Worm (Caenorhabditis elegans): ENCODE data around the gene C50E3.13.

C50E3.13 gene

DNA sequence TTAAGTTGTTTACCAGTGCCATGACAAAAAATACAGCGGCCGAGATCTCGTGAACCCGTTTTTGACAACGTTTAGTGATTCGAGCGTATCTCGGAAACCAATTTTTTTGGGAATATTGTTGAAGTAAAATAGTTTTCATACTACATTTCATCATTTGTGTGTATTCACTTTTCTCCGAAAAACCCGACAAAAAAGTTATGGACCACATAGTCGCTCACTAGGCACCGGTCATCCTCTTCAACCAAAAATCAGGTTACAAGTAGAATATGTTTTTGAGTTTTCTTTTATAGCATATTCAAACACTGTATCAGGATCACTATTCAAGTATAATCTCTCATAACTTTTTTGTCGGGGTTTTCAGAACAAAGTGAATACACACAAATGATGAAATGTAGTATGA, 17.7 kb upstream of the C50E3.13 start:
- TF ChIP-seq mec-3 (tag; optimal IDR thresholded peaks at IDR 0.05; ENCODE audit: borderline replicate concordance) (no peak), hlh-6 (tag; optimal IDR thresholded peaks at IDR 0.05) (no peak), unc-42 (tag; optimal IDR thresholded peaks at IDR 0.05) (no peak), sox-2 (GFP tag; IDR thresholded peaks at IDR 0.05) (no peak), nhr-11 (tag; optimal IDR thresholded peaks at IDR 0.05) (no peak), ahr-1 (tag; optimal IDR thresholded peaks at IDR 0.05) (no peak)

DNA sequence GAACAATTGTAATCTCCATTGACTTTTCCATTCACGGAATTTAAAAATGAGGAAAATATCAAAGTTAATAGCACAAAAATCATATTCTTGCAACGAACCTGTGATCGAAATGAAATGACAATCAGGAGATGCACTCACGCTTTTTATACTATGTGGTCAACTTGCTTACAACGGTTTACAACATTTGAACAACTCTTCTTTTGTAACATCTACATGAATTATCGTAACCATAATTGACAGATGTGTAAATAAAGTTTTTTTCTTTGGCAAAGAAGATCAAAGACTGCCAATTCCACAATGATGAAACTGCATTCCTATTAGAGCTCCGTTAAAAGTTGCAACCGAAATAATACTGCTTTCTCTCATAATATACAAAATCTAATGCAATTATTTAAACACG, 15.7 kb upstream of the C50E3.13 start, which contains the start of gene F07C4.10:
F07C4.10 (minus strand) TSS at position 101 of the 400 bp plus-strand sequence.
- TF ChIP-seq che-1 (tag; optimal IDR thresholded peaks at IDR 0.05) (no peak), ceh-18 (tag; optimal IDR thresholded peaks at IDR 0.05) (no peak), C08G9.2 (tag; optimal IDR thresholded peaks at IDR 0.05) (no peak), dve-1 (tag; optimal IDR thresholded peaks at IDR 0.05) (no peak), ceh-24 (tag; optimal IDR thresholded peaks at IDR 0.05) (no peak), pros-1 (tag; optimal IDR thresholded peaks at IDR 0.05) (no peak), unc-55 (GFP tag; optimal IDR thresholded peaks at IDR 0.05) (no peak), C38D4.7 (GFP tag; optimal IDR thresholded peaks at IDR 0.05) (no peak), ztf-16 (tag; optimal IDR thresholded peaks at IDR 0.05) (no peak), pax-1 (tag; optimal IDR thresholded peaks at IDR 0.05) (no peak)

DNA sequence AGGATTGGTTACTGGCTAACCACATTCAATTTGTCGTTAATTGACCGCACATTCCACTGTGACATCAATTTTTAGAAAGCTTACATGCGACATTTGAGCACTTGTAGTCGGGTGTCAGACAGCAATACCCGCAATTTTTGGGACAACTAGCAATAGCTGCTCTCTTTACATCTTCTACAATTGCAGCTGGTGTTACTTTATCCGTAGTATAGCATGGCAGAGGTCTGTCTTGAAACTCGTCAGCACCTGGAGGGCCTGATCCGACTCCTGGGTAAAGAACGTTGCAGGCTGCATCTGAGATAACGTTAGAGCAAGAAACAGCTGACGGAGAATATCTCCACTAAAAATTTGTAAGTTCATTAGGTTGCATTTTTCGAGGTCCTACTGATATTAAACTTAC, 15.3 kb upstream of the C50E3.13 start:
- TF ChIP-seq dmd-4 (tag; optimal IDR thresholded peaks at IDR 0.05; ENCODE audit: borderline replicate concordance) = no peak
- no peak for TF ChIP-seq syd-9 (tag; optimal IDR thresholded peaks at IDR 0.05)
- no peak for TF ChIP-seq ceh-9 (tag; optimal IDR thresholded peaks at IDR 0.05)
- TF ChIP-seq ceh-19 (GFP tag; optimal IDR thresholded peaks at IDR 0.05) = no peak
- TF ChIP-seq C08G9.2 (tag; optimal IDR thresholded peaks at IDR 0.05) = no peak
- no peak for TF ChIP-seq ceh-22 (tag; optimal IDR thresholded peaks at IDR 0.05)
- TF ChIP-seq sox-2 (GFP tag; IDR thresholded peaks at IDR 0.05) = no peak
- TF ChIP-seq fkh-10 (GFP tag; optimal IDR thresholded peaks at IDR 0.05) = no peak
- TF ChIP-seq fax-1 (tag; optimal IDR thresholded peaks at IDR 0.05) = no peak
- no peak for TF ChIP-seq ceh-30 (tag; optimal IDR thresholded peaks at IDR 0.05)
- TF ChIP-seq ahr-1 (tag; optimal IDR thresholded peaks at IDR 0.05) = no peak
- TF ChIP-seq Y22D7AL.16 (tag; optimal IDR thresholded peaks at IDR 0.05) = no peak
- TF ChIP-seq hlh-8 (tag; optimal IDR thresholded peaks at IDR 0.05) = no peak
- no peak for TF ChIP-seq zip-5 (tag; optimal IDR thresholded peaks at IDR 0.05)

DNA sequence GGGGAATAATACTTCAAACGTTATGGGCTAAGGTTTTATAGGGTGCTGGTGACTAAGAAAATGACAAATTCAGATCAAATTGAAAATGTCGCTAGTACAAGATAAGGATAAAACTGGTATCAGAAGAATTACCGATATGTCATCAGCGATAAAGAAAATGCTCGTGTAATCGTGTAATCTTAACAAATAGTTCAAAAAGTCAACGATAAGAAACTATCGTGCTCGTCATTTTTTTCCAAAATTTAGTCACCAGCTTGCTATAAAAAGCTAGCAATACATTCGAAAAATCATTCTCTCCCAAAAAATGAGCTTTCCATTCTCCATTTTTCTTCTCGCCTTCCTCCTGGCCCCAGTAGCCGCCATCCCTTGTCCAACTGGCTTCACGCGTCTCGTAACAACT, 13.7 kb upstream of the C50E3.13 start, which contains the start of gene clec-45:
clec-45 (plus strand) TSS at position 301 of the 400 bp plus-strand sequence.
- no peak for TF ChIP-seq ama-1 (optimal IDR thresholded peaks at IDR 0.05)
- TF ChIP-seq unc-55 (GFP tag; optimal IDR thresholded peaks at IDR 0.05) = no peak
- no peak for TF ChIP-seq npax-4 (tag; optimal IDR thresholded peaks at IDR 0.05)
- no peak for TF ChIP-seq fkh-6 (tag; optimal IDR thresholded peaks at IDR 0.05)
- no peak for TF ChIP-seq pros-1 (tag; optimal IDR thresholded peaks at IDR 0.05)
- TF ChIP-seq fkh-10 (GFP tag; optimal IDR thresholded peaks at IDR 0.05) = no peak
- no peak for TF ChIP-seq T23F11.4 (GFP tag; optimal IDR thresholded peaks at IDR 0.05)
- no peak for TF ChIP-seq tbx-2 (tag; optimal IDR thresholded peaks at IDR 0.05)
- no peak for TF ChIP-seq ceh-45 (GFP tag; IDR thresholded peaks at IDR 0.05)
- TF ChIP-seq unc-86 (tag; optimal IDR thresholded peaks at IDR 0.05) = no peak
- no peak for TF ChIP-seq sox-2 (GFP tag; IDR thresholded peaks at IDR 0.05)
- no peak for TF ChIP-seq ets-4 (tag; optimal IDR thresholded peaks at IDR 0.05)

DNA sequence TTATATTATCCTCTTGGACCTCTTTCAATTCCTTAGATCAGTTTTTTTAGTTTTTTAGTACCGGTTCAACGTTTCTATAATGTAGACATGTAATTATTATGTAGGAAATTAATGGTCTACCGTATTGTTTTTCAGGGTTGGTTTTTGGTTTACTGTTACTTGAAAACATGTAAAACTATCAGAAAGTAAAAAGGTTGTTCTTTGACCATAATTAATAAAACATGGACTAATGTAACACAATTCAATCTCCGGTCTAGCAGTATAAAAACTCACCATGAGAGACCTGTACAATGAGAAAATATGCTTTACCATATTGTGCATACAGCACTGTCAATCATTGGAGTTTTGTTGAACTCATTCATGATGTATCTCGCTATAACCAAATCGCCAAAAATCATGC, 11.4 kb upstream of the C50E3.13 start, which contains the start of gene srd-29:
srd-29 (plus strand) TSS at position 301 of the 400 bp plus-strand sequence.
- TF ChIP-seq fax-1 (tag; optimal IDR thresholded peaks at IDR 0.05) = no peak
- no peak for TF ChIP-seq pax-1 (tag; optimal IDR thresholded peaks at IDR 0.05)
- TF ChIP-seq unc-55 (GFP tag; optimal IDR thresholded peaks at IDR 0.05) = no peak
- TF ChIP-seq ceh-34 (tag; optimal IDR thresholded peaks at IDR 0.05) = no peak
- no peak for TF ChIP-seq nhr-232 (tag; optimal IDR thresholded peaks at IDR 0.05)
- no peak for TF ChIP-seq dve-1 (tag; optimal IDR thresholded peaks at IDR 0.05)
- no peak for TF ChIP-seq T23F11.4 (GFP tag; optimal IDR thresholded peaks at IDR 0.05)
- no peak for TF ChIP-seq hlh-13 (GFP tag; optimal IDR thresholded peaks at IDR 0.05)
- TF ChIP-seq tbx-2 (tag; optimal IDR thresholded peaks at IDR 0.05) = no peak
- TF ChIP-seq ets-4 (tag; optimal IDR thresholded peaks at IDR 0.05) = no peak
- no peak for TF ChIP-seq pat-9 (tag; optimal IDR thresholded peaks at IDR 0.05)
- TF ChIP-seq hlh-30 (tag; optimal IDR thresholded peaks at IDR 0.05; ENCODE audit: insufficient read depth) = no peak
- no peak for TF ChIP-seq fkh-10 (GFP tag; optimal IDR thresholded peaks at IDR 0.05)
- no peak for TF ChIP-seq ceh-48 (tag; optimal IDR thresholded peaks at IDR 0.05)
- no peak for TF ChIP-seq ttx-3 (tag; optimal IDR thresholded peaks at IDR 0.05)
- no peak for TF ChIP-seq C38D4.7 (GFP tag; optimal IDR thresholded peaks at IDR 0.05)
- no peak for TF ChIP-seq pha-4 (tag; optimal IDR thresholded peaks at IDR 0.05)

All from whole organism, late embryonic.